Worm (Caenorhabditis elegans) whole organism, L2 larva: Measurements from ENCODE around the gene eff-1.

Experiments used
- alr-1 ChIP-seq: fragments of 150-350 bp; optimal IDR thresholded peaks from 2 replicates; lab custom pipeline; 2014; ENCODE audit warnings: missing biosample characterization, missing genetic modification characterization
- ama-1 ChIP-seq: fragments of 150-350 bp; optimal IDR thresholded peaks from 2 replicates; lab custom pipeline; 2018; ENCODE audit warnings: inconsistent platforms
- ceh-82 ChIP-seq: fragments of 150-350 bp; optimal IDR thresholded peaks from 2 replicates; lab custom pipeline; 2014; ENCODE audit warnings: missing biosample characterization, missing genetic modification characterization
- egl-27 ChIP-seq: sonication (generic microtip); optimal IDR thresholded peaks from 3 replicates; lab custom pipeline; 2017; ENCODE audit warnings: missing biosample characterization, missing genetic modification reagents, missing genetic modification characterization
- lin-11 ChIP-seq: fragments of 150-350 bp; sonication (generic microtip); optimal IDR thresholded peaks from 2 replicates; lab custom pipeline; 2014; ENCODE audit warnings: missing biosample characterization, missing genetic modification characterization, inconsistent platforms, mixed read lengths
- lin-13 ChIP-seq: fragments of 150-350 bp; optimal IDR thresholded peaks from 2 replicates; lab custom pipeline; 2014; ENCODE audit warnings: missing biosample characterization, missing genetic modification reagents, missing genetic modification characterization
- nhr-25 ChIP-seq: fragments of 150-350 bp; sonication (generic microtip); optimal IDR thresholded peaks from 3 replicates; lab custom pipeline; 2014; ENCODE audit warnings: missing biosample characterization, missing genetic modification characterization
- snpc-4 ChIP-seq: fragments of 150-350 bp; optimal IDR thresholded peaks from 2 replicates; lab custom pipeline; 2014; ENCODE audit warnings: missing biosample characterization, missing genetic modification characterization
- zag-1 ChIP-seq: fragments of 150-350 bp; optimal IDR thresholded peaks from 2 replicates; lab custom pipeline; 2014; ENCODE audit warnings: missing biosample characterization, missing genetic modification characterization
- ztf-4 ChIP-seq: fragments of 150-350 bp; optimal IDR thresholded peaks from 2 replicates; lab custom pipeline; 2014; ENCODE audit warnings: missing biosample characterization, missing genetic modification characterization

ce11 chrII:8399064-8399463, 52.6 kb downstream of the eff-1 start, which contains the start of gene dod-23:
- TF ChIP-seq ama-1 (no peak), snpc-4 (tag; lab: Kevin White, UChicago) (no peak), lin-13 (GFP tag; lab: Kevin White, UChicago) (no peak), ceh-82 (tag; lab: Kevin White, UChicago) (no peak), nhr-25 (tag; lab: Kevin White, UChicago) (no peak), ztf-4 (no peak), lin-11 (tag; lab: Kevin White, UChicago) (no peak), alr-1 (tag; lab: Kevin White, UChicago) (no peak), egl-27 (tag; lab: Kevin White, UChicago) (no peak), zag-1 (no peak)
